Fruit fly (Drosophila melanogaster) whole organism, prepupa: Measurements from ENCODE around the gene CG15385.
A peak's percentile ranks its signal among the peaks of the same experiment; 100 is the strongest.

Experiments
- Blimp-1 ChIP-seq: fragments of 200-800 bp; sonication (Bioruptor generic); optimal IDR thresholded peaks from 3 replicates; lab custom pipeline; 2017; ENCODE audit warnings: missing biosample characterization, missing genetic modification characterization, mild to moderate bottlenecking, moderate library complexity, missing genetic modification reagents
- CG10669 ChIP-seq: fragments of 200-800 bp; sonication (Bioruptor generic); optimal IDR thresholded peaks from 3 replicates; lab custom pipeline; 2018; ENCODE audit warnings: missing biosample characterization, mild to moderate bottlenecking, missing genetic modification characterization, moderate library complexity
- CG11762 ChIP-seq: fragments of 200-800 bp; sonication (Bioruptor generic); optimal IDR thresholded peaks from 3 replicates; lab custom pipeline; 2016; ENCODE audit warnings: missing biosample characterization, missing genetic modification characterization; ENCODE audit not compliant: insufficient read depth
- CG11902 ChIP-seq: fragments of 200-800 bp; sonication (Bioruptor generic); optimal IDR thresholded peaks from 3 replicates; lab custom pipeline; 2016; ENCODE audit warnings: missing biosample characterization, missing genetic modification characterization
- CG15336 ChIP-seq: fragments of 200-800 bp; sonication (Bioruptor generic); IDR thresholded peaks from 2 replicates; pipeline ENCODE4 v1.3.6; 2022; ENCODE audit warnings: missing biosample characterization, missing genetic modification characterization
- CG1621 ChIP-seq: fragments of 200-800 bp; sonication (Bioruptor generic); optimal IDR thresholded peaks from 3 replicates; lab custom pipeline; 2018; ENCODE audit warnings: missing biosample characterization, mild to moderate bottlenecking, missing genetic modification characterization
- CG16779 ChIP-seq: fragments of 200-800 bp; sonication (Bioruptor generic); optimal IDR thresholded peaks from 3 replicates; lab custom pipeline; 2017; ENCODE audit warnings: missing biosample characterization, mild to moderate bottlenecking, missing genetic modification characterization
- CG3032 ChIP-seq: fragments of 200-800 bp; optimal IDR thresholded peaks from 2 replicates; lab custom pipeline; 2019; ENCODE audit warnings: missing biosample characterization, mild to moderate bottlenecking, missing genetic modification characterization, moderate library complexity
- CG31627 ChIP-seq: fragments of 200-800 bp; sonication (Bioruptor generic); optimal IDR thresholded peaks from 3 replicates; lab custom pipeline; 2016; ENCODE audit warnings: missing biosample characterization, missing genetic modification characterization
- CG32006 ChIP-seq: fragments of 200-800 bp; sonication (Bioruptor generic); optimal IDR thresholded peaks from 3 replicates; lab custom pipeline; 2017; ENCODE audit warnings: missing biosample characterization, mild to moderate bottlenecking, missing genetic modification characterization
- CG3919 ChIP-seq: fragments of 200-800 bp; sonication (Bioruptor generic); optimal IDR thresholded peaks from 3 replicates; lab custom pipeline; 2016; ENCODE audit warnings: missing biosample characterization, missing genetic modification characterization
- CG4318 ChIP-seq: fragments of 200-800 bp; sonication (Bioruptor generic); optimal IDR thresholded peaks from 3 replicates; lab custom pipeline; 2017; ENCODE audit warnings: missing biosample characterization, mild to moderate bottlenecking, missing genetic modification characterization
- CG6276 ChIP-seq: fragments of 200-800 bp; sonication (Bioruptor generic); optimal IDR thresholded peaks from 2 replicates; lab custom pipeline; 2017; ENCODE audit warnings: missing biosample characterization, mild to moderate bottlenecking, missing genetic modification characterization
- CG6792 ChIP-seq: fragments of 200-800 bp; sonication (Bioruptor generic); optimal IDR thresholded peaks from 3 replicates; lab custom pipeline; 2016; ENCODE audit warnings: missing biosample characterization, missing genetic modification characterization
- CG6854 ChIP-seq: fragments of 200-800 bp; sonication (Bioruptor generic); optimal IDR thresholded peaks from 2 replicates; lab custom pipeline; 2017; ENCODE audit warnings: missing biosample characterization, mild to moderate bottlenecking, missing genetic modification characterization
- CG7368 ChIP-seq: fragments of 200-800 bp; sonication (Bioruptor generic); optimal IDR thresholded peaks from 3 replicates; lab custom pipeline; 2016; ENCODE audit warnings: missing biosample characterization, missing genetic modification characterization
- CG8119 ChIP-seq: fragments of 200-800 bp; sonication (Bioruptor generic); IDR thresholded peaks from 3 replicates; pipeline ENCODE4 v1.3.6; 2022; ENCODE audit warnings: missing biosample characterization, missing genetic modification characterization
- Eip75B ChIP-seq: fragments of 200-800 bp; sonication (Bioruptor generic); optimal IDR thresholded peaks from 3 replicates; lab custom pipeline; 2016; ENCODE audit warnings: missing biosample characterization, missing genetic modification characterization
- Eip78C ChIP-seq: fragments of 200-800 bp; sonication (Bioruptor generic); peaks from one replicate; lab custom pipeline; 2016; ENCODE audit warnings: missing biosample characterization, missing genetic modification characterization
- Eip93F ChIP-seq: fragments of 200-800 bp; sonication (Bioruptor generic); optimal IDR thresholded peaks from 2 replicates; lab custom pipeline; 2016; ENCODE audit warnings: missing biosample characterization, mild to moderate bottlenecking, missing genetic modification characterization
- Ets21C ChIP-seq: fragments of 200-800 bp; sonication (Bioruptor generic); optimal IDR thresholded peaks from 3 replicates; lab custom pipeline; 2016; ENCODE audit warnings: missing biosample characterization, missing genetic modification characterization
- Ets96B ChIP-seq: fragments of 200-800 bp; optimal IDR thresholded peaks from 2 replicates; lab custom pipeline; 2019; ENCODE audit warnings: missing biosample characterization, mild to moderate bottlenecking, missing genetic modification characterization, moderate library complexity
- Gug ChIP-seq: fragments of 200-800 bp; sonication (Bioruptor generic); IDR thresholded peaks from 2 replicates; pipeline ENCODE4 v1.3.6; 2022; ENCODE audit warnings: missing biosample characterization, missing genetic modification characterization
- Hr38 ChIP-seq: sonication (Bioruptor generic); optimal IDR thresholded peaks from 2 replicates; lab custom pipeline; 2016; ENCODE audit warnings: missing biosample characterization, missing genetic modification characterization
- Hr39 ChIP-seq: fragments of 200-800 bp; sonication (Bioruptor generic); optimal IDR thresholded peaks from 2 replicates; lab custom pipeline; 2016; ENCODE audit warnings: missing biosample characterization, missing genetic modification characterization
- Hr4 ChIP-seq: fragments of 200-800 bp; sonication (Bioruptor generic); optimal IDR thresholded peaks from 3 replicates; lab custom pipeline; 2016; ENCODE audit warnings: missing biosample characterization, missing genetic modification characterization
- Lpt ChIP-seq: fragments of 200-800 bp; sonication (Bioruptor generic); optimal IDR thresholded peaks from 3 replicates; lab custom pipeline; 2016; ENCODE audit warnings: missing biosample characterization, missing genetic modification characterization
- Met ChIP-seq: fragments of 200-800 bp; sonication (Bioruptor generic); optimal IDR thresholded peaks from 3 replicates; lab custom pipeline; 2016; ENCODE audit warnings: missing biosample characterization, missing genetic modification characterization
- Smox ChIP-seq: fragments of 200-800 bp; sonication (Bioruptor generic); optimal IDR thresholded peaks from 3 replicates; lab custom pipeline; 2016; ENCODE audit warnings: missing biosample characterization, missing genetic modification characterization
- Sox102F ChIP-seq: fragments of 200-800 bp; sonication (Bioruptor generic); optimal IDR thresholded peaks from 2 replicates; lab custom pipeline; 2016; ENCODE audit warnings: missing biosample characterization, mild to moderate bottlenecking, missing genetic modification characterization
- Sox14 ChIP-seq: fragments of 200-800 bp; sonication (Bioruptor generic); optimal IDR thresholded peaks from 3 replicates; lab custom pipeline; 2016; ENCODE audit warnings: missing biosample characterization, missing genetic modification characterization
- Sox15 ChIP-seq: fragments of 200-800 bp; sonication (Bioruptor generic); optimal IDR thresholded peaks from 3 replicates; lab custom pipeline; 2016; ENCODE audit warnings: missing biosample characterization, missing genetic modification characterization
- achi ChIP-seq: fragments of 200-800 bp; sonication (Bioruptor generic); optimal IDR thresholded peaks from 3 replicates; lab custom pipeline; 2016; ENCODE audit warnings: missing biosample characterization, missing genetic modification characterization
- acj6 ChIP-seq: fragments of 200-800 bp; sonication (Bioruptor generic); optimal IDR thresholded peaks from 3 replicates; lab custom pipeline; 2016; ENCODE audit warnings: missing biosample characterization, missing genetic modification characterization
- cyc ChIP-seq: fragments of 200-800 bp; sonication (Bioruptor generic); optimal IDR thresholded peaks from 3 replicates; lab custom pipeline; 2016; ENCODE audit warnings: missing biosample characterization, missing genetic modification characterization
- dac ChIP-seq: fragments of 200-800 bp; sonication (Bioruptor generic); optimal IDR thresholded peaks from 2 replicates; lab custom pipeline; 2017; ENCODE audit warnings: missing biosample characterization, mild to moderate bottlenecking, missing genetic modification characterization
- esn ChIP-seq: fragments of 200-800 bp; sonication (Bioruptor generic); optimal IDR thresholded peaks from 2 replicates; lab custom pipeline; 2016; ENCODE audit warnings: missing biosample characterization, mild to moderate bottlenecking, missing genetic modification characterization, moderate library complexity
- fd59A ChIP-seq: fragments of 200-800 bp; sonication (Bioruptor generic); optimal IDR thresholded peaks from 2 replicates; lab custom pipeline; 2017; ENCODE audit warnings: missing biosample characterization, mild to moderate bottlenecking, missing genetic modification characterization, missing genetic modification reagents
- fkh ChIP-seq: fragments of 200-800 bp; sonication (Bioruptor generic); optimal IDR thresholded peaks from 3 replicates; lab custom pipeline; 2017; ENCODE audit warnings: missing biosample characterization, mild to moderate bottlenecking, missing genetic modification characterization, moderate library complexity
- lz ChIP-seq: fragments of 200-800 bp; sonication (Bioruptor generic); optimal IDR thresholded peaks from 3 replicates; lab custom pipeline; 2016; ENCODE audit warnings: missing biosample characterization, missing genetic modification characterization
- net ChIP-seq: fragments of 200-800 bp; sonication (Bioruptor generic); optimal IDR thresholded peaks from 3 replicates; lab custom pipeline; 2016; ENCODE audit warnings: missing biosample characterization, missing genetic modification characterization
- pdm3 ChIP-seq: fragments of 200-800 bp; sonication (Bioruptor generic); optimal IDR thresholded peaks from 3 replicates; lab custom pipeline; 2016; ENCODE audit warnings: missing biosample characterization, missing genetic modification characterization
- salr ChIP-seq, 2 experiments: fragments of 200-800 bp; sonication (Bioruptor generic); optimal IDR thresholded peaks; 3 replicates each; lab custom pipeline; 2016 to 2018; ENCODE audit warnings: missing biosample characterization in 2 of 2, missing genetic modification characterization in 2 of 2, mild to moderate bottlenecking in 1 of 2
- spab ChIP-seq: fragments of 200-800 bp; sonication (Bioruptor generic); optimal IDR thresholded peaks from 2 replicates; lab custom pipeline; 2017; ENCODE audit warnings: missing biosample characterization, mild to moderate bottlenecking, missing genetic modification characterization, missing genetic modification reagents
- svp ChIP-seq: fragments of 200-800 bp; sonication (Bioruptor generic); peaks from one replicate; lab custom pipeline; 2016; ENCODE audit warnings: missing biosample characterization, missing genetic modification characterization
- topi ChIP-seq: fragments of 200-800 bp; sonication (Bioruptor generic); optimal IDR thresholded peaks from 3 replicates; lab custom pipeline; 2016; ENCODE audit warnings: missing biosample characterization, missing genetic modification characterization
- vri ChIP-seq: fragments of 200-800 bp; sonication (Bioruptor generic); optimal IDR thresholded peaks from 3 replicates; lab custom pipeline; 2016; ENCODE audit warnings: missing biosample characterization, mild to moderate bottlenecking, missing genetic modification characterization

CG15385 gene

DNA sequence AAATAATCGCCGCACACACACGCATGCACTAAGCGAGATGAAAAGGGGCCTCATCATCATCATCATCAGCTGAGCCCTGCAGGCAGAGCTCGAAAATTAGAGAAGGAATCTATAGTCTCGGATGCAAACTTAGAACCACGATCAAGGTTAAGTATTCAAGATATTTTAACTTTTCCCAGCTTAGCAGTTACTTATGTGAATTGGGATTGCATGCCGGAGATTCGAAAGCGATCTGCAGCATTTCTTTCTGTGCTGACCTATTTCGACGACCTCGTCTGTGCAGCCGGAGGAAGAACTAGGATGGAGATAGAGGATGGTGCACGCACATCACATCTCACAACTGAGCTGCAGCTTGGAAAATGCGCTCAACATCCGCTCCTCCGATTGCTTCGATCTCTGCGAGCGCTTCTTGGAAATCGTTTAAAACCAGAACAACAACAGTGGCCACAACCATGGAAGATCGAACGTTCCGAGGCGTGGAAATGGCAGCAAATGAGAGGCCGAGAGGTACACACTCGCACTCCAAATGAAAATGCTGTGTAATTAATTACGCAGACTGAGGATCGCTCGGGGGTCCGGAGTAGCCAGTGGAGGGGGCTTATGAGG, 29.5 kb downstream of the CG15385 start (continued):
- TF ChIP-seq topi (GFP tag; lab: Kevin White, UChicago) (no peak), salr (GFP tag; optimal IDR thresholded peaks at IDR 0.05; lab: Kevin White, UChicago) (peak; percentile 61 to 76), Sox14 (GFP tag; lab: Kevin White, UChicago) (peak; percentile 80), CG15336 (peak; percentile 66), Lpt (peak; percentile 16), dac (peak; percentile 7), Hr4 (GFP tag; lab: Kevin White, UChicago) (peak; percentile 36), CG32006 (GFP tag; lab: Kevin White, UChicago) (peak; percentile 57), vri (GFP tag; lab: Kevin White, UChicago) (no peak), Eip78C (GFP tag; lab: Kevin White, UChicago) (peak; percentile 86), CG31627 (no peak), Blimp-1 (GFP tag; lab: Kevin White, UChicago) (no peak), Eip75B (peak; percentile 75), CG6276 (GFP tag; lab: Kevin White, UChicago) (peak; percentile 31), net (peak; percentile 37), Ets21C (no peak), CG3919 (GFP tag; lab: Kevin White, UChicago) (peak; percentile 75), Gug (peak; percentile 17; the same call in 1 of the 2 replicates), pdm3 (GFP tag; lab: Kevin White, UChicago) (peak; percentile 58), Smox (GFP tag; lab: Kevin White, UChicago) (no peak), Hr38 (GFP tag; lab: Kevin White, UChicago) (no peak), achi (GFP tag; lab: Kevin White, UChicago) (peak; percentile 68), CG10669 (peak; percentile 80), CG16779 (tag; lab: Kevin White, UChicago) (peak; percentile 64), CG6854 (GFP tag; lab: Kevin White, UChicago) (no peak), CG4318 (no peak), Eip93F (no peak), CG11902 (GFP tag; lab: Kevin White, UChicago) (no peak), cyc (GFP tag; lab: Kevin White, UChicago) (no peak), CG6792 (GFP tag; lab: Kevin White, UChicago) (peak; percentile 42)

- TF ChIP-seq Gug (no peak), Blimp-1 (GFP tag; lab: Kevin White, UChicago) (no peak), cyc (GFP tag; lab: Kevin White, UChicago) (no peak), Ets96B (tag; lab: Kevin White, UChicago) (no peak), CG3032 (tag; lab: Kevin White, UChicago) (no peak), CG16779 (tag; lab: Kevin White, UChicago) (no peak), CG4318 (no peak), fkh (GFP tag; lab: Kevin White, UChicago) (no peak), CG10669 (no peak), Eip75B (peak; percentile 9), Hr39 (GFP tag; lab: Kevin White, UChicago) (peak; percentile 8), Met (GFP tag; lab: Kevin White, UChicago) (peak; percentile 6), CG1621 (tag; lab: Kevin White, UChicago) (no peak), vri (GFP tag; lab: Kevin White, UChicago) (peak; percentile 20), spab (no peak), Sox102F (GFP tag; lab: Kevin White, UChicago) (no peak), esn (GFP tag; lab: Kevin White, UChicago) (peak; percentile 48), lz (peak; percentile 6), Hr4 (GFP tag; lab: Kevin White, UChicago) (no peak), svp (GFP tag; lab: Kevin White, UChicago) (peak; percentile 69), CG15336 (no peak), CG8119 (GFP tag; lab: Robert Waterston, UW) (no peak), net (no peak), CG6276 (GFP tag; lab: Kevin White, UChicago) (no peak), CG6854 (GFP tag; lab: Kevin White, UChicago) (no peak), dac (no peak), Sox15 (no peak), CG7368 (no peak), acj6 (no peak), Eip78C (GFP tag; lab: Kevin White, UChicago) (peak; percentile 41), fd59A (GFP tag; lab: Kevin White, UChicago) (no peak), CG3919 (GFP tag; lab: Kevin White, UChicago) (no peak), Eip93F (no peak), Lpt (no peak), salr (GFP tag; optimal IDR thresholded peaks at IDR 0.05; lab: Kevin White, UChicago) (no peak), CG11762 (GFP tag; lab: Kevin White, UChicago) (no peak)
These were observed 30.3 kb downstream of the CG15385 start for dm6 chr2L:2181971-2182643.
